Worm (Caenorhabditis elegans): ENCODE measurements around the gene rbm-39.

ce11 chrIV:976372-976771 is 36.1 kb upstream of the rbm-39 start:
- no peak for TF ChIP-seq aly-2 (tag; optimal IDR thresholded peaks at IDR 0.05)
- no peak for TF ChIP-seq ceh-88 (GFP tag; IDR thresholded peaks at IDR 0.05)
- TF ChIP-seq efl-1 (optimal IDR thresholded peaks at IDR 0.05): no peak
- TF ChIP-seq efl-1 (GFP tag; optimal IDR thresholded peaks at IDR 0.05 in 1 of 2): no peak
- no peak for TF ChIP-seq C04F5.9 (tag; optimal IDR thresholded peaks at IDR 0.05)
- TF ChIP-seq zag-1 (tag; optimal IDR thresholded peaks at IDR 0.05): no peak
- TF ChIP-seq lsy-2 (tag; optimal IDR thresholded peaks at IDR 0.05): no peak
- no peak for TF ChIP-seq egl-27 (tag; optimal IDR thresholded peaks at IDR 0.05)
- TF ChIP-seq fos-1 (tag; optimal IDR thresholded peaks at IDR 0.05): no peak
- TF ChIP-seq isw-1 (GFP tag; IDR thresholded peaks at IDR 0.05): no peak
- no peak for TF ChIP-seq jun-1 (tag; optimal IDR thresholded peaks at IDR 0.05)
- TF ChIP-seq ceh-90 (tag; optimal IDR thresholded peaks at IDR 0.05): no peak
- TF ChIP-seq lin-15B (tag; optimal IDR thresholded peaks at IDR 0.05): no peak
- no peak for TF ChIP-seq nhr-11 (tag; optimal IDR thresholded peaks at IDR 0.05)
